Fruit fly (Drosophila melanogaster): ENCODE data around the gene omd.

omd gene

dm6 chr3R:13631642-13632041, 55.4 kb downstream of the omd start, which contains the start of gene CG10841:
Gene CG10841 (plus strand): TSS chr3R:13631942.
- no peak for TF ChIP-seq tj (GFP tag; optimal IDR thresholded peaks at IDR 0.05)
- no peak for TF ChIP-seq kay (GFP tag; ENCODE audit: borderline replicate concordance)
- TF ChIP-seq Clk (GFP tag; optimal IDR thresholded peaks at IDR 0.05) = no peak
- no peak for TF ChIP-seq CG5204 (GFP tag; optimal IDR thresholded peaks at IDR 0.05)
- no peak for TF ChIP-seq Crg-1 (GFP tag; optimal IDR thresholded peaks at IDR 0.05)
- TF ChIP-seq cnc (optimal IDR thresholded peaks at IDR 0.05) = no peak
- TF ChIP-seq CG7045 (GFP tag; optimal IDR thresholded peaks at IDR 0.05) = no peak
